Worm (Caenorhabditis elegans): ENCODE measurements around the gene F29C4.4.

The F29C4.4 gene

ce11 chrIV:82309-82708 is 29.2 kb upstream of the F29C4.4 start:
- TF ChIP-seq snpc-1.3 (tag; optimal IDR thresholded peaks at IDR 0.05; ENCODE audit: insufficient read depth) (no peak), lin-26 (GFP tag; IDR thresholded peaks at IDR 0.05) (no peak), lsl-1 (GFP tag; optimal IDR thresholded peaks at IDR 0.05) (no peak)

- TF ChIP-seq mxl-1 (tag; optimal IDR thresholded peaks at IDR 0.05) (no peak), tbp1 (GFP tag; optimal IDR thresholded peaks at IDR 0.05) (no peak), F23B12.7 (tag; optimal IDR thresholded peaks at IDR 0.05; ENCODE audit: insufficient read depth) (no peak), F22D6.2 (tag; optimal IDR thresholded peaks at IDR 0.05) (no peak), attf-5 (GFP tag; optimal IDR thresholded peaks at IDR 0.05) (no peak)
These were observed 24.7 kb upstream of the F29C4.4 start for ce11 chrIV:86744-87143.

- TF ChIP-seq rec-8 (tag; optimal IDR thresholded peaks at IDR 0.05) (no peak), egl-44 (GFP tag; IDR thresholded peaks at IDR 0.05) (no peak), B0261.1 (tag; optimal IDR thresholded peaks at IDR 0.05) (no peak), ama-1 (optimal IDR thresholded peaks at IDR 0.05) (no peak), ama-1 (GFP tag; optimal IDR thresholded peaks at IDR 0.05) (no peak), ceh-58 (GFP tag; IDR thresholded peaks at IDR 0.05) (no peak), unc-62 (GFP tag; optimal IDR thresholded peaks at IDR 0.05) (no peak), F39B2.1 (GFP tag; IDR thresholded peaks at IDR 0.05) (no peak), mcd-1 (GFP tag; IDR thresholded peaks at IDR 0.05) (no peak), ztf-18 (tag; optimal IDR thresholded peaks at IDR 0.05) (no peak), somi-1 (GFP tag; optimal IDR thresholded peaks at IDR 0.05) (no peak), die-1 (tag; optimal IDR thresholded peaks at IDR 0.05) (no peak), ztf-6 (GFP tag; IDR thresholded peaks at IDR 0.05) (no peak), F57C9.4 (tag; optimal IDR thresholded peaks at IDR 0.05) (no peak), B0019.2 (GFP tag; conservative IDR thresholded peaks at IDR 0.05) (no peak), nfya-2 (GFP tag; IDR thresholded peaks at IDR 0.05) (no peak), tbx-9 (tag; optimal IDR thresholded peaks at IDR 0.05; ENCODE audit: borderline replicate concordance) (no peak), B0035.1 (tag; optimal IDR thresholded peaks at IDR 0.05) (no peak)
These were observed 21.5 kb upstream of the F29C4.4 start, which contains the start of gene scl-23 for ce11 chrIV:89991-90390. TSS of gene scl-23 (minus strand) at chrIV:90091.

- TF ChIP-seq mcd-1 (GFP tag; IDR thresholded peaks at IDR 0.05) = no peak
- TF ChIP-seq hmg-1.2 (GFP tag; IDR thresholded peaks at IDR 0.05) = no peak
- no peak for TF ChIP-seq zfh-2 (GFP tag; conservative IDR thresholded peaks at IDR 0.05)
- TF ChIP-seq fkh-3 (tag; optimal IDR thresholded peaks at IDR 0.05) = no peak
- TF ChIP-seq athp-1 (tag; optimal IDR thresholded peaks at IDR 0.05) = no peak
- no peak for TF ChIP-seq Y95B8A.8 (GFP tag; IDR thresholded peaks at IDR 0.05)
- TF ChIP-seq tlf-1 (GFP tag; optimal IDR thresholded peaks at IDR 0.05) = no peak
- TF ChIP-seq lag-1 (GFP tag; IDR thresholded peaks at IDR 0.05) = no peak
- TF ChIP-seq B0261.1 (tag; optimal IDR thresholded peaks at IDR 0.05) = no peak
- TF ChIP-seq tbp1 (GFP tag; optimal IDR thresholded peaks at IDR 0.05) = no peak
- no peak for TF ChIP-seq nfyb-1 (GFP tag; IDR thresholded peaks at IDR 0.05)
- TF ChIP-seq F55B11.4 (tag; optimal IDR thresholded peaks at IDR 0.05; ENCODE audit: borderline replicate concordance, insufficient read depth) = no peak
- no peak for TF ChIP-seq rcor-1 (GFP tag; IDR thresholded peaks at IDR 0.05)
- TF ChIP-seq attf-6 (GFP tag; IDR thresholded peaks at IDR 0.05) = no peak
These were observed 19.8 kb upstream of the F29C4.4 start, which contains the start of gene tpa-1 for ce11 chrIV:91680-92079. TSS of gene tpa-1 (plus strand) at chrIV:91980.
